Fruit fly (Drosophila melanogaster) whole organism, wandering third instar larva: Measurements from ENCODE around the gene Oga.

ENCODE experiments used
- CG32264 ChIP-seq: fragments of 200-800 bp; sonication (Bioruptor generic); optimal IDR thresholded peaks from 2 replicates; lab custom pipeline; 2016; ENCODE audit warnings: missing biosample characterization, missing genetic modification characterization
- CrebA ChIP-seq: fragments of 200-800 bp; sonication (Bioruptor generic); optimal IDR thresholded peaks from 2 replicates; lab custom pipeline; 2016; ENCODE audit warnings: missing biosample characterization, mild to moderate bottlenecking, missing genetic modification characterization, borderline replicate concordance
- GATAd ChIP-seq: sonication (Bioruptor generic); optimal IDR thresholded peaks from 2 replicates; lab custom pipeline; 2016; ENCODE audit warnings: missing biosample characterization, missing genetic modification characterization
- HLH106 ChIP-seq: fragments of 200-800 bp; optimal IDR thresholded peaks from 3 replicates; lab custom pipeline; 2019; ENCODE audit warnings: missing biosample characterization, mild to moderate bottlenecking, missing genetic modification characterization, moderate library complexity
- OdsH ChIP-seq: fragments of 200-800 bp; sonication (Bioruptor generic); optimal IDR thresholded peaks from 2 replicates; lab custom pipeline; 2016; ENCODE audit warnings: missing biosample characterization, mild to moderate bottlenecking, missing genetic modification characterization
- Vsx2 ChIP-seq: fragments of 200-300, 225-300 bp; sonication (Bioruptor generic); optimal IDR thresholded peaks from 2 replicates; lab custom pipeline; 2018; ENCODE audit warnings: missing biosample characterization, missing genetic modification characterization; ENCODE audit not compliant: partially characterized antibody
- fru ChIP-seq: fragments of 200-800 bp; sonication (Bioruptor generic); optimal IDR thresholded peaks from 3 replicates; lab custom pipeline; 2016; ENCODE audit warnings: missing biosample characterization, mild to moderate bottlenecking, missing genetic modification characterization
- tai ChIP-seq: sonication (Bioruptor generic); optimal IDR thresholded peaks from 2 replicates; lab custom pipeline; 2016; ENCODE audit warnings: missing biosample characterization, missing genetic modification characterization
- usp ChIP-seq: fragments of >200 bp; optimal IDR thresholded peaks from 2 replicates; lab custom pipeline; 2017; ENCODE audit warnings: missing biosample characterization, missing genetic modification characterization

DNA sequence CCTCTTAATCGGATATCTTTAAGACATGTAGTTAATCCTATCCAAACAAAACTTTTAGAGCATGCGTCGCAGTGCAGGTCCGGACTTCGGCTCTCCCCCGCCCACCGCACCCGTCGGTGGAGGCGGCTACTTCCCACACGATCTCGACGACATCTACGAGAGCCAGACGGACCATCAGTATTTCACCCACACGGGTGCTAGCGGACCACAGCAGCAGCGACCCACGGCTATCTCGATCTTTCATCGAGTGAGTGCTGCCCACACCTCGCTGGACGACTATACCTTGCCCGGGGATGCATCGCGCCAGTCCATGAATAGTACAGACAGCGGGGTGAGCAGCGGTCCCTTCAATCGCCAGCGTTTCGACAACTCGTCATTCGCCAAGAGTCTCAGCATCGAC lies 17.2 kb upstream of the Oga start:
- TF ChIP-seq tai (GFP tag; lab: Kevin White, UChicago), result no peak
- no peak for TF ChIP-seq usp (GFP tag; lab: Kevin White, UChicago)
- TF ChIP-seq CG32264, result no peak
- TF ChIP-seq HLH106 (tag; lab: Kevin White, UChicago), result no peak
- no peak for TF ChIP-seq GATAd (GFP tag; lab: Kevin White, UChicago)
- TF ChIP-seq fru (GFP tag; lab: Kevin White, UChicago), result no peak
- no peak for TF ChIP-seq Vsx2
- TF ChIP-seq OdsH (GFP tag; lab: Kevin White, UChicago), result no peak
- TF ChIP-seq CrebA (GFP tag; lab: Kevin White, UChicago), result no peak
